Worm (Caenorhabditis elegans) whole organism, early embryonic: Measurements from ENCODE around the gene F46H5.5.
A peak's percentile ranks its signal among the peaks of the same experiment; 100 is the strongest.

ENCODE experiments used
- B0310.2 ChIP-seq: sonication (generic microtip); optimal IDR thresholded peaks from 2 replicates; lab custom pipeline; 2016; ENCODE audit warnings: mild to moderate bottlenecking, missing genetic modification characterization, missing compliant biosample characterization
- F13C5.2 ChIP-seq: sonication (generic microtip); optimal IDR thresholded peaks from 2 replicates; lab custom pipeline; 2017; ENCODE audit warnings: mild to moderate bottlenecking, missing genetic modification characterization, inconsistent platforms, missing compliant biosample characterization
- aly-1 ChIP-seq: sonication (generic microtip); optimal IDR thresholded peaks from 2 replicates; lab custom pipeline; 2016; ENCODE audit warnings: missing genetic modification characterization, missing compliant biosample characterization
- ama-1 ChIP-seq: fragments of 150-350 bp; optimal IDR thresholded peaks from 2 replicates; lab custom pipeline; 2014
- ceh-13 ChIP-seq: fragments of 200-800 bp; sonication (Bioruptor generic); optimal IDR thresholded peaks from 2 replicates; lab custom pipeline; 2018; ENCODE audit warnings: mild to moderate bottlenecking, missing genetic modification characterization, missing compliant biosample characterization
- ceh-36 ChIP-seq: sonication (generic microtip); optimal IDR thresholded peaks from 2 replicates; lab custom pipeline; 2016; ENCODE audit warnings: missing genetic modification characterization, inconsistent platforms, missing compliant biosample characterization
- ets-7 ChIP-seq: sonication (generic microtip); optimal IDR thresholded peaks from 2 replicates; lab custom pipeline; 2016; ENCODE audit warnings: missing genotype, missing genetic modification characterization, missing compliant biosample characterization
- flt-1 ChIP-seq: fragments of 200-800 bp; sonication (Bioruptor generic); IDR thresholded peaks from 2 replicates; pipeline ENCODE4 v1.3.6; 2022; ENCODE audit warnings: missing genetic modification characterization, missing compliant biosample characterization
- hmbx-1 ChIP-seq: sonication (generic microtip); optimal IDR thresholded peaks from 2 replicates; lab custom pipeline; 2016; ENCODE audit warnings: mild to moderate bottlenecking, missing genetic modification characterization, missing compliant biosample characterization
- hmg-4 ChIP-seq: fragments of 200-800 bp; sonication (Bioruptor generic); optimal IDR thresholded peaks from 2 replicates; lab custom pipeline; 2018; ENCODE audit warnings: mild to moderate bottlenecking, missing genetic modification characterization, missing compliant biosample characterization
- hnd-1 ChIP-seq: sonication (generic microtip); optimal IDR thresholded peaks from 2 replicates; lab custom pipeline; 2016; ENCODE audit warnings: missing genetic modification characterization, missing compliant biosample characterization
- pes-1 ChIP-seq: fragments of 200-800 bp; sonication (Bioruptor generic); IDR thresholded peaks from 2 replicates; pipeline ENCODE4 v1.3.6; 2022; ENCODE audit warnings: missing genetic modification reagents, missing genetic modification characterization, missing compliant biosample characterization
- scrt-1 ChIP-seq: fragments of 200-800 bp; sonication (Bioruptor generic); IDR thresholded peaks from 2 replicates; pipeline ENCODE4 v1.3.6; 2022; ENCODE audit warnings: missing genetic modification characterization, missing compliant biosample characterization
- sea-1 ChIP-seq: fragments of 200-800 bp; sonication (Bioruptor generic); conservative IDR thresholded peaks from 2 replicates; pipeline ENCODE4 v1.3.6; 2022; ENCODE audit warnings: missing genetic modification characterization, missing compliant biosample characterization
- tbx-11 ChIP-seq: fragments of 200-800 bp; sonication (Bioruptor generic); IDR thresholded peaks from 2 replicates; pipeline ENCODE4 v1.3.6; 2022; ENCODE audit warnings: missing genetic modification characterization, missing compliant biosample characterization
- tbx-37 ChIP-seq: fragments of 200-800 bp; sonication (Bioruptor generic); conservative IDR thresholded peaks from 2 replicates; pipeline ENCODE4 v1.3.6; 2022; ENCODE audit warnings: missing genetic modification reagents, missing genetic modification characterization, missing compliant biosample characterization
- tra-4 ChIP-seq: sonication (generic microtip); optimal IDR thresholded peaks from 2 replicates; lab custom pipeline; 2017; ENCODE audit warnings: missing genetic modification characterization, missing compliant biosample characterization

Gene F46H5.5

DNA sequence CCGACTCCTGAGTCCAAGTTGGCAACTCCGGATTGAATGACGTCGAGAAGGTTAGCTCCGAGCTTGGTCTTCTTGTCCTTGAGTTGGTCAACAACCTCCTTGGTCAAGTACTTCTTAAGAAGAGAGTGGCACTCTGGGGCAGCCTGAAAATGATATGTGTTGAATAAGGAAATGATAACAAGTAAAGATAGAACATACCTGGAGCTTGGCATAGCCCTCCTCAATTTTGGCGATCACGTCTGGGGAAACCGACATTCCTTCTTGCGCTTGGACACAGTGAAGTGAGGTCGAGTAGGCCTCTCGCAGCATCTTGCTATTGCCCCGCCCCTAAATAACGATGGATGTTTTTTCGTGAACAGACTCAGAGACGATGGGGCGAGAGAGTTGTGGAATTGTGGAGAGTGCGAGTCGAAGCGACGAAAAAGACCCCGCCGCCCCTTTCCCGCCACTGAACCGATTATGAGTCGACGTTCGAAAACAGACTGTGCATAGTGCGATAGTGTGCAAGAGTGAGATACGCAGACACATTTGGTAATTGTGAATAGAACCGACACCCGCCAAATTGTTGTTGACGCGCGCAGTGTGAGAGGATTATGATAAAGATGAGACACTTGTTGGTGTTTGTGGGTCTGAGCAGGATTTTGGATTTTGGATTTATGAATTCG lies 24.5 kb downstream of the F46H5.5 start:
- TF ChIP-seq ceh-36 (tag; lab: Kevin White, UChicago) (peak; percentile 20), hmg-4 (no peak)

DNA sequence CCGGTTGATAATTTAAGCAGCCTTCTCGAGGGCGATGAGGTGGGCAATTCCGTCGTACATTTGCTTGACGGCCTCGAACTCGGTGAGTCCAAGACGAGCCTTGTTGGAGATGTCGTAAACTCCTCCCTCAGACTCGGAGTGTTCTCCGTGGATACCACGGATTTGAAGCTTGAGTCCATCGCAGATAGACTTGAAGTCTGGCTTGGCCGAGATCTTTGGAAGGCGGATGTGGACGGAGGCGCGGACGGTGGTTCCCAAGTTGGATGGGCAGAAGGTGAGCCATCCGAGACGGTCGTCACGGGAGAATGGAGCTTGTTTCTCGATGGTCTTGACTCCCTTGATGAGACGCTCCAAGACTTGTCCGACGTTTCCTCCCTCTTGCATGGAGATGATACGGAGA lies 25.9 kb downstream of the F46H5.5 start:
- TF ChIP-seq tbx-37, result no peak
- no peak for TF ChIP-seq aly-1 (tag; lab: Kevin White, UChicago)
- TF ChIP-seq ama-1 (lab: Kevin White, UChicago), result no peak
- TF ChIP-seq ceh-36 (tag; lab: Kevin White, UChicago), result no peak
- TF ChIP-seq hnd-1, result no peak

DNA sequence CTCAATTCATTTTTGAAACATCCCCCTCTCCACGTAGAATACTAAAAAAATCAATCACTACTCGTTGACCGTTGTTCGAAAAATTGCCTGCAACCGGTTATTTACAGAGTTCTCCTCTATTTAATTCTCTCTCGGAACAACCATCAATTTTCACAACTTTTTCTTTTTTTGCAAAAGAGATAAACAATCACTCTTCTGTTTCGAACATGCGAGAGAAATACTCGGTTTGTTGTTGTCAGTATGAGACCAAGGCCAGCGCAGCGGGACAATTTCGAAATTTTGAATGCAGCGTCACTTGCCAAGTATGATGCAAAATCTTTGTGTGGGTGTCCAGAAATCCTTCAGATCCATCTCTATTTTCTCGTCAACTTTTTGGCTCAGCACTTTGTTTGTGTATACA lies 26.5 kb downstream of the F46H5.5 start:
- TF ChIP-seq pes-1 (GFP tag; lab: Robert Waterston, UW), result no peak
- TF ChIP-seq ceh-36 (tag; lab: Kevin White, UChicago), result no peak
- TF ChIP-seq hmbx-1 (tag; lab: Kevin White, UChicago), result no peak
- no peak for TF ChIP-seq ceh-13 (GFP tag; lab: Kevin White, UChicago)
- no peak for TF ChIP-seq B0310.2 (tag; lab: Kevin White, UChicago)
- no peak for TF ChIP-seq ets-7 (tag; lab: Kevin White, UChicago)
- TF ChIP-seq scrt-1 (GFP tag; lab: Robert Waterston, UW), result no peak
- TF ChIP-seq tbx-11, result no peak
- TF ChIP-seq tbx-37, result no peak
- TF ChIP-seq aly-1 (tag; lab: Kevin White, UChicago), result no peak
- no peak for TF ChIP-seq flt-1 (GFP tag; lab: Robert Waterston, UW)
- no peak for TF ChIP-seq tra-4 (tag; lab: Kevin White, UChicago)
- TF ChIP-seq sea-1 (GFP tag; lab: Robert Waterston, UW), result no peak
- TF ChIP-seq ama-1 (lab: Kevin White, UChicago), result no peak
- TF ChIP-seq hmg-4, result no peak
- TF ChIP-seq hnd-1, result no peak

DNA sequence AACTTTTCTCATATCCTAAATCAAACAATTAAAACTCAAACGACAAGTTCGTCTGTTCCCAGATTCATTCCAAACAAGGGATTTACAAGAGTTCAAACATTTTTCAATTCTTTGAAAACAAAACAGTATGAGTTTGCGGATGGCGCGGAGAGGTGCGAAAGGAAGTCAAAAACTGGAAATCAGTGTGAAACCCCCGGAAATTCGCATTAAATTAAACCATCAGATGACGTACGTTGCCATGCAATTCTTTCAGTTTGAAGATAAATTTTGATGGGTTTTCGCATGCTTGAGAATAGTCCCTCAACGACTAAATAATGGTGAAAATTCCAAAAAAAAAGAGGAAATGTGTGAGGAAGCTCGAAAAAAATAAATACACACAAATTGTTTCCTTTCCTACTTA lies 27.4 kb downstream of the F46H5.5 start:
- no peak for TF ChIP-seq scrt-1 (GFP tag; lab: Robert Waterston, UW)
- TF ChIP-seq ets-7 (tag; lab: Kevin White, UChicago), result no peak
- no peak for TF ChIP-seq pes-1 (GFP tag; lab: Robert Waterston, UW)
- no peak for TF ChIP-seq F13C5.2
- TF ChIP-seq ama-1 (lab: Kevin White, UChicago), result no peak
- no peak for TF ChIP-seq ceh-13 (GFP tag; lab: Kevin White, UChicago)
- TF ChIP-seq sea-1 (GFP tag; lab: Robert Waterston, UW), result no peak
- no peak for TF ChIP-seq B0310.2 (tag; lab: Kevin White, UChicago)
- TF ChIP-seq hnd-1, result no peak
- no peak for TF ChIP-seq aly-1 (tag; lab: Kevin White, UChicago)
- no peak for TF ChIP-seq tbx-37
- TF ChIP-seq hmbx-1 (tag; lab: Kevin White, UChicago), result no peak
- TF ChIP-seq hmg-4, result no peak
- TF ChIP-seq flt-1 (GFP tag; lab: Robert Waterston, UW), result no peak
- no peak for TF ChIP-seq tbx-11

DNA sequence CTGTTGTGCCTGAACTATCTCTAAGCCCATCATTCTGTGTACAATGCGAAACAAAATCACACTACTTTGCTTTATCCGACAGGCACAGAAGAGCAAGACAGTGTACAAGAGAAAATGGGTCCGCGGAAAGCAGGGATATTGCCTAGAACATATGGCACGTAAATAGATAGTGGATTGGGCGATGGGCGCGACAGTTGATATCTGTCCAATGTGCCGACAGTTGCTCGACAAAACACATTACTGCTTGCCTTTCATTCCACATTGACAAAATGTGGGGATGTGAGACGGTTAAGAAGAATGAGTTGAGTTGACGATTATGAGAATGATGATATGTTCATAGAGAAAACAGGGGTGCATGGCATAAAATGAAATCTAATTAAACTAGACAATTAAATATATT lies 31.8 kb downstream of the F46H5.5 start:
- TF ChIP-seq flt-1 (GFP tag; lab: Robert Waterston, UW) (no peak), ama-1 (lab: Kevin White, UChicago) (no peak), ceh-13 (GFP tag; lab: Kevin White, UChicago) (no peak), B0310.2 (tag; lab: Kevin White, UChicago) (no peak), ceh-36 (tag; lab: Kevin White, UChicago) (no peak), F13C5.2 (no peak), aly-1 (tag; lab: Kevin White, UChicago) (no peak), hmbx-1 (tag; lab: Kevin White, UChicago) (no peak), pes-1 (GFP tag; lab: Robert Waterston, UW) (no peak), hnd-1 (no peak), tbx-37 (no peak), tra-4 (tag; lab: Kevin White, UChicago) (no peak), ets-7 (tag; lab: Kevin White, UChicago) (no peak), hmg-4 (no peak), tbx-11 (no peak), sea-1 (GFP tag; lab: Robert Waterston, UW) (no peak), scrt-1 (GFP tag; lab: Robert Waterston, UW) (no peak)

DNA sequence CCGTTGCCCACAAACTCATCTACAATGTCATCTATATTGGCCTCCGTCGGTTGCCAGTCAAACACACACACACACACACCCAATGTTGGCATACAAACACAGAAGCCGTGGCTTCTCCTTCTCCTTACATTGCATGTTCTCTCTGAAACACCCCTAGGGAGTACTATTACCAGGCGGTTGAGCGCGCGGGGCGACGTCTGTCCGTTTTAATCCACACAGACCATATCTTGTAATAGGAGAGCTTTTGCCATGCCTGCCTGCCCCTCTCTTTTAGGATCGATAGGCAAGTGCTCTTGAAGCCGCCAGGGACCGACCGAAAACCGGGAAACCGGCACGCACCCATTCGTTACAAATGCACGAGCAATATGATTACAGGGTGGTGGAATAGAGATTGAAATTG lies 32.3 kb downstream of the F46H5.5 start:
- TF ChIP-seq hmg-4, result no peak
- no peak for TF ChIP-seq hnd-1
- no peak for TF ChIP-seq ets-7 (tag; lab: Kevin White, UChicago)
- peak; percentile 29; the same call in 1 of the 2 replicates for TF ChIP-seq pes-1 (GFP tag; lab: Robert Waterston, UW)
- no peak for TF ChIP-seq tra-4 (tag; lab: Kevin White, UChicago)

DNA sequence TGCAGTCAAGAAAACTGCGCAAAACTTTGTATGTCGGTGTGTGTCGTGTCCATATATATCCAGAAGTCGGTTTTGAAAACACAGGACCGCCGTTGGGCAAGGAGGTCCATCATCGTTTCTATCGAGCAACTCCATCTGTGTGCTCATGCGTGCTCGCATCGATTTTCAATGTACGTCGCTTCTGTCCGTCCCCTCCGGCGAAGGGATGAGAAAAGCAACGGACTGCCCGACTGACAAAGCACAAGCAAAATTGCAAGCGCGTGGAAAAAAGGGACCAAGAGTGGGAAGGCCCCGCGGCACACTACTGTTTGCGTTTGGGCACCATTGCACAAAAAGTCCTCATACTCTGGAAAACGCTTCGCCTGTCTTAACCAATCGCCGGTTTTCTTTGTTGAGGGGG lies 34.4 kb downstream of the F46H5.5 start:
- TF ChIP-seq flt-1 (GFP tag; lab: Robert Waterston, UW), result no peak
- 0 out of 2 replicates have a peak, but pooled peaks have one; percentile 20 for TF ChIP-seq sea-1 (GFP tag; lab: Robert Waterston, UW)
- TF ChIP-seq scrt-1 (GFP tag; lab: Robert Waterston, UW), result no peak
- peak; percentile 34 for TF ChIP-seq ceh-36 (tag; lab: Kevin White, UChicago)
- TF ChIP-seq hnd-1, result no peak

DNA sequence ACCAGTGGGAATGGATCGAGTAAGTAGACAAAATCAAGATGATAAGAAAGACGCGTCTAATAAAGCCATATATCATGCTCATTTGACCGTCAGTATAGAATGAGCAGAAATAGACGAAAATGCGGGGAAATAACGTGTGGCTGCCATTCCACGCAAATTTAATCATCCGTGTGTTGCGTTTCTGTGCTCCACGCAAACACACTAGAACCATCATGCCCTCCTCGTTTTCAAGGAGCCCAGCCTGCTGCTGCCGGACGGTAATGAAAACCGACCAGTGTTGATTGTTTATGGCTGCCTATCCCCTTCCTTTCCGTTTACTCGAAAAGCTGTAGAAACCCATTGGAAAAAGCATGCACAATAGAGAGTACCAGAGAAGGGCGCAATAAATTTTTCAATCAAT lies 36.6 kb downstream of the F46H5.5 start:
- TF ChIP-seq aly-1 (tag; lab: Kevin White, UChicago) (no peak), F13C5.2 (no peak), ceh-13 (GFP tag; lab: Kevin White, UChicago) (no peak), tra-4 (tag; lab: Kevin White, UChicago) (no peak), ceh-36 (tag; lab: Kevin White, UChicago) (no peak), flt-1 (GFP tag; lab: Robert Waterston, UW) (no peak), tbx-11 (no peak), tbx-37 (no peak), hmg-4 (no peak), hnd-1 (no peak), ama-1 (lab: Kevin White, UChicago) (no peak)
